Worm (Caenorhabditis elegans) whole organism, late embryonic: ENCODE measurements around the gene rpl-32.

ENCODE experiments used
- C08G9.2 ChIP-seq: sonication (generic microtip); optimal IDR thresholded peaks from 2 replicates; lab custom pipeline; 2016; ENCODE audit warnings: mild to moderate bottlenecking, missing genetic modification characterization, moderate library complexity, missing compliant biosample characterization
- C38D4.7 ChIP-seq: fragments of 200-800 bp; sonication (Bioruptor generic); optimal IDR thresholded peaks from 2 replicates; lab custom pipeline; 2018; ENCODE audit warnings: mild to moderate bottlenecking, missing genetic modification characterization, moderate library complexity, missing compliant biosample characterization
- K02D7.2 ChIP-seq: sonication (generic microtip); optimal IDR thresholded peaks from 2 replicates; lab custom pipeline; 2017; ENCODE audit warnings: mild to moderate bottlenecking, missing genetic modification characterization, missing compliant biosample characterization
- T23F11.4 ChIP-seq: fragments of 200-800 bp; sonication (Bioruptor generic); optimal IDR thresholded peaks from 2 replicates; lab custom pipeline; 2018; ENCODE audit warnings: mild to moderate bottlenecking, missing genetic modification characterization, missing compliant biosample characterization
- Y22D7AL.16 ChIP-seq: sonication (generic microtip); optimal IDR thresholded peaks from 2 replicates; lab custom pipeline; 2016; ENCODE audit warnings: missing genetic modification characterization, missing compliant biosample characterization
- ahr-1 ChIP-seq: sonication (generic microtip); optimal IDR thresholded peaks from 2 replicates; lab custom pipeline; 2016; ENCODE audit warnings: missing genetic modification characterization, missing compliant biosample characterization
- ceh-14 ChIP-seq: sonication (generic microtip); optimal IDR thresholded peaks from 2 replicates; lab custom pipeline; 2016; ENCODE audit warnings: missing genotype, missing genetic modification characterization, missing compliant biosample characterization
- ceh-18 ChIP-seq: sonication (generic microtip); optimal IDR thresholded peaks from 2 replicates; lab custom pipeline; 2016; ENCODE audit warnings: missing genetic modification characterization, missing compliant biosample characterization
- ceh-19 ChIP-seq: fragments of 200-800 bp; sonication (Bioruptor generic); optimal IDR thresholded peaks from 2 replicates; lab custom pipeline; 2018; ENCODE audit warnings: mild to moderate bottlenecking, missing genetic modification characterization, missing compliant biosample characterization
- ceh-2 ChIP-seq: sonication (generic microtip); optimal IDR thresholded peaks from 2 replicates; lab custom pipeline; 2016; ENCODE audit warnings: missing genotype, missing genetic modification characterization, missing compliant biosample characterization
- ceh-24 ChIP-seq: sonication (generic microtip); optimal IDR thresholded peaks from 2 replicates; lab custom pipeline; 2016; ENCODE audit warnings: mild to moderate bottlenecking, missing genetic modification characterization, missing compliant biosample characterization
- ceh-30 ChIP-seq: fragments of 150-350 bp; optimal IDR thresholded peaks from 2 replicates; lab custom pipeline; 2014; ENCODE audit warnings: missing biosample characterization, missing genetic modification characterization
- ceh-45 ChIP-seq: fragments of 200-800 bp; sonication (Bioruptor generic); IDR thresholded peaks from 2 replicates; pipeline ENCODE4 v1.3.6; 2022; ENCODE audit warnings: missing genetic modification reagents, missing genetic modification characterization, missing compliant biosample characterization
- ceh-48 ChIP-seq: sonication (generic microtip); optimal IDR thresholded peaks from 2 replicates; lab custom pipeline; 2016; ENCODE audit warnings: missing genetic modification characterization, inconsistent platforms, missing compliant biosample characterization
- ceh-6 ChIP-seq: fragments of 200-800 bp; sonication (Bioruptor generic); optimal IDR thresholded peaks from 2 replicates; lab custom pipeline; 2018; ENCODE audit warnings: mild to moderate bottlenecking, missing genetic modification characterization, missing compliant biosample characterization
- ceh-9 ChIP-seq: sonication (generic microtip); optimal IDR thresholded peaks from 2 replicates; lab custom pipeline; 2016; ENCODE audit warnings: mild to moderate bottlenecking, missing genetic modification characterization, inconsistent platforms, missing compliant biosample characterization
- dmd-4 ChIP-seq: sonication (generic microtip); optimal IDR thresholded peaks from 2 replicates; lab custom pipeline; 2016; ENCODE audit warnings: borderline replicate concordance, missing genetic modification characterization, missing compliant biosample characterization
- dve-1 ChIP-seq: sonication (generic microtip); optimal IDR thresholded peaks from 2 replicates; lab custom pipeline; 2017; ENCODE audit warnings: antibody characterized with exemption, mild to moderate bottlenecking, missing genetic modification characterization, missing compliant biosample characterization
- elt-2 ChIP-seq: sonication (generic microtip); optimal IDR thresholded peaks from 2 replicates; lab custom pipeline; 2016; ENCODE audit warnings: missing genetic modification reagents, missing genetic modification characterization, missing compliant biosample characterization
- elt-4 ChIP-seq: sonication (generic microtip); optimal IDR thresholded peaks from 2 replicates; lab custom pipeline; 2016; ENCODE audit warnings: missing genetic modification characterization, missing compliant biosample characterization
- ets-4 ChIP-seq: sonication (generic microtip); optimal IDR thresholded peaks from 2 replicates; lab custom pipeline; 2016; ENCODE audit warnings: missing genetic modification characterization, missing compliant biosample characterization
- eyg-1 ChIP-seq: sonication (generic microtip); optimal IDR thresholded peaks from 2 replicates; lab custom pipeline; 2016; ENCODE audit warnings: missing genotype, missing genetic modification characterization, missing compliant biosample characterization
- fax-1 ChIP-seq: sonication (generic microtip); optimal IDR thresholded peaks from 2 replicates; lab custom pipeline; 2016; ENCODE audit warnings: missing genotype, missing genetic modification characterization, missing compliant biosample characterization
- fkh-10 ChIP-seq: fragments of 150-350 bp; optimal IDR thresholded peaks from 2 replicates; lab custom pipeline; 2014; ENCODE audit warnings: missing biosample characterization, missing genetic modification reagents, missing genetic modification characterization
- fkh-6 ChIP-seq: sonication (generic microtip); optimal IDR thresholded peaks from 2 replicates; lab custom pipeline; 2016; ENCODE audit warnings: missing genetic modification characterization, missing compliant biosample characterization
- gmeb-2 ChIP-seq: sonication (generic microtip); optimal IDR thresholded peaks from 2 replicates; lab custom pipeline; 2016; ENCODE audit warnings: missing genetic modification characterization, inconsistent platforms, missing compliant biosample characterization
- hlh-13 ChIP-seq: fragments of 200-800 bp; sonication (Bioruptor generic); optimal IDR thresholded peaks from 2 replicates; lab custom pipeline; 2018; ENCODE audit warnings: mild to moderate bottlenecking, missing genetic modification characterization, missing compliant biosample characterization
- hlh-30 ChIP-seq: sonication (generic microtip); optimal IDR thresholded peaks from 2 replicates; lab custom pipeline; 2017; ENCODE audit warnings: antibody characterized with exemption, missing genetic modification characterization, missing compliant biosample characterization; ENCODE audit not compliant: insufficient read depth
- hlh-6 ChIP-seq: sonication (generic microtip); optimal IDR thresholded peaks from 2 replicates; lab custom pipeline; 2016; ENCODE audit warnings: missing genotype, missing genetic modification characterization, missing compliant biosample characterization
- hlh-8 ChIP-seq: sonication (generic microtip); optimal IDR thresholded peaks from 2 replicates; lab custom pipeline; 2016; ENCODE audit warnings: missing genotype, missing genetic modification characterization, missing compliant biosample characterization
- lin-11 ChIP-seq: fragments of 200-800 bp; sonication (Bioruptor generic); optimal IDR thresholded peaks from 2 replicates; lab custom pipeline; 2018; ENCODE audit warnings: mild to moderate bottlenecking, missing genetic modification characterization, missing compliant biosample characterization
- madf-2 ChIP-seq: sonication (generic microtip); optimal IDR thresholded peaks from 2 replicates; lab custom pipeline; 2017; ENCODE audit warnings: missing genetic modification characterization, missing compliant biosample characterization
- mec-3 ChIP-seq: sonication (generic microtip); optimal IDR thresholded peaks from 2 replicates; lab custom pipeline; 2016; ENCODE audit warnings: borderline replicate concordance, missing genetic modification characterization, missing compliant biosample characterization
- nfya-1 ChIP-seq: sonication (generic microtip); optimal IDR thresholded peaks from 2 replicates; lab custom pipeline; 2017; ENCODE audit warnings: missing genetic modification characterization, mild to moderate bottlenecking, missing compliant biosample characterization, antibody characterized with exemption, moderate library complexity
- nhr-11 ChIP-seq: fragments of 150-350 bp; optimal IDR thresholded peaks from 2 replicates; lab custom pipeline; 2014; ENCODE audit warnings: missing biosample characterization, missing genetic modification characterization
- npax-4 ChIP-seq: sonication (generic microtip); optimal IDR thresholded peaks from 2 replicates; lab custom pipeline; 2016; ENCODE audit warnings: missing genetic modification characterization, missing compliant biosample characterization
- pax-1 ChIP-seq: fragments of 150-350 bp; optimal IDR thresholded peaks from 2 replicates; lab custom pipeline; 2014; ENCODE audit warnings: missing biosample characterization, missing genetic modification characterization
- pha-2 ChIP-seq: sonication (generic microtip); optimal IDR thresholded peaks from 2 replicates; lab custom pipeline; 2017; ENCODE audit warnings: mild to moderate bottlenecking, missing genetic modification characterization, missing compliant biosample characterization
- pha-4 ChIP-seq: fragments of 150-350 bp; optimal IDR thresholded peaks from 2 replicates; lab custom pipeline; 2018; ENCODE audit warnings: missing biosample characterization, missing genetic modification reagents, missing genetic modification characterization
- pros-1 ChIP-seq: fragments of 150-350 bp; optimal IDR thresholded peaks from 2 replicates; lab custom pipeline; 2014; ENCODE audit warnings: missing biosample characterization, missing genetic modification reagents, missing genetic modification characterization
- ref-2 ChIP-seq: sonication (generic microtip); optimal IDR thresholded peaks from 2 replicates; lab custom pipeline; 2016; ENCODE audit warnings: missing genetic modification characterization, missing compliant biosample characterization
- rnt-1 ChIP-seq: sonication (generic microtip); optimal IDR thresholded peaks from 2 replicates; lab custom pipeline; 2016; ENCODE audit warnings: missing genetic modification characterization, missing compliant biosample characterization
- sox-2 ChIP-seq: fragments of 200-800 bp; sonication (Bioruptor generic); IDR thresholded peaks from 2 replicates; pipeline ENCODE4 v1.3.6; 2022; ENCODE audit warnings: missing genetic modification reagents, missing genetic modification characterization, missing compliant biosample characterization
- syd-9 ChIP-seq: sonication (generic microtip); optimal IDR thresholded peaks from 2 replicates; lab custom pipeline; 2016; ENCODE audit warnings: mild to moderate bottlenecking, missing genetic modification characterization, moderate library complexity, missing compliant biosample characterization
- tbx-2 ChIP-seq: sonication (generic microtip); optimal IDR thresholded peaks from 2 replicates; lab custom pipeline; 2016; ENCODE audit warnings: missing genetic modification characterization, missing compliant biosample characterization
- tbx-7 ChIP-seq: sonication (generic microtip); optimal IDR thresholded peaks from 2 replicates; lab custom pipeline; 2016; ENCODE audit warnings: missing genotype, missing genetic modification characterization, missing compliant biosample characterization
- ttx-3 ChIP-seq: sonication (generic microtip); optimal IDR thresholded peaks from 2 replicates; lab custom pipeline; 2016; ENCODE audit warnings: missing genetic modification reagents, missing genetic modification characterization, missing compliant biosample characterization
- unc-55 ChIP-seq: sonication (generic microtip); optimal IDR thresholded peaks from 2 replicates; lab custom pipeline; 2017; ENCODE audit warnings: missing biosample characterization, missing genetic modification reagents, missing genetic modification characterization
- zip-5 ChIP-seq: sonication (generic microtip); optimal IDR thresholded peaks from 2 replicates; lab custom pipeline; 2016; ENCODE audit warnings: missing genetic modification characterization, missing compliant biosample characterization
- ztf-16 ChIP-seq: sonication (generic microtip); optimal IDR thresholded peaks from 2 replicates; lab custom pipeline; 2017; ENCODE audit warnings: missing genetic modification characterization, missing compliant biosample characterization

Gene rpl-32

DNA sequence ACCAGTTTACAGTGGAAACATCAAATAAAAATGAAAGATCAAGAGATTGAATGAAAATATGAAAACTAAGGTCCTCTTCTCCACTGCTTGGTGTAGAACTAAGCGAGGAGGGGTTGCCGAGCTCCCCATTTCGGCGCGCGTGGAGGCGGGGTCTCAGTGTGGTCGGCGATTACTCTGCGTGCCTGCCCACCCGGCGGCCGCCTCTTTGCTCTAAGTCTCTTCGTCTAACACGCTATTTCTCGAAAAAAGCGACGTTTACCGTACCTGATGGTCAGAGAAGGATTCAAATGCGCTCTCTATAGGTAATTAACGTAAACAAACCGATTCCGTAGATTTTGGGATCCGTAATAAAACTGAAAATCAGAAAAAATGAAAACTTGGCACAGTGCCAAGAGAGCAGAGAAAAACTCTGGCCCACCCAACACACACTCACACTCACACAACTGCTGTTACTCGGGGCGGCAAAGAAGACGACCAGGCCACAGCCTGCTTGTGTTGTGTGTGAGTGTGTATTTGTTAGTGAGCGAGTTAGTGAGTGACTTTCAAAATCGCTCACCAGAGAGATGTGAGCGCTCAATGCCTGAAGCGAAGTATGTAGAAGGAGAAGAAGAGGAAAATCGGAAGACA, 4.8 kb upstream of the rpl-32 start (continued):
- TF ChIP-seq ceh-48 (tag; lab: Kevin White, UChicago) (no peak), elt-2 (peak; percentile 17), ceh-9 (tag; lab: Kevin White, UChicago) (no peak), tbx-2 (tag; lab: Kevin White, UChicago) (peak; percentile 58), ceh-2 (tag; lab: Kevin White, UChicago) (peak; percentile 14), eyg-1 (tag; lab: Kevin White, UChicago) (no peak), pros-1 (tag; lab: Kevin White, UChicago) (no peak), sox-2 (no peak), ceh-14 (tag; lab: Kevin White, UChicago) (peak; percentile 24), Y22D7AL.16 (no peak), unc-55 (GFP tag; lab: Kevin White, UChicago) (peak; percentile 9), syd-9 (no peak), fkh-10 (no peak), ahr-1 (tag; lab: Kevin White, UChicago) (no peak), rnt-1 (peak; percentile 52), gmeb-2 (tag; lab: Kevin White, UChicago) (no peak), pha-4 (no peak), nhr-11 (tag; lab: Kevin White, UChicago) (no peak), ets-4 (tag; lab: Kevin White, UChicago) (no peak), C08G9.2 (no peak), dve-1 (tag; lab: Kevin White, UChicago) (no peak), ceh-6 (GFP tag; lab: Kevin White, UChicago) (no peak), pha-2 (tag; lab: Kevin White, UChicago) (no peak), ceh-45 (GFP tag; lab: Robert Waterston, UW) (no peak), lin-11 (tag; lab: Kevin White, UChicago) (no peak), madf-2 (no peak), ceh-24 (no peak), hlh-8 (peak; percentile 22), hlh-30 (no peak), zip-5 (tag; lab: Kevin White, UChicago) (no peak), dmd-4 (no peak), elt-4 (no peak), fax-1 (tag; lab: Kevin White, UChicago) (no peak), mec-3 (tag; lab: Kevin White, UChicago) (no peak), fkh-6 (tag; lab: Kevin White, UChicago) (no peak), tbx-7 (tag; lab: Kevin White, UChicago) (no peak), hlh-13 (GFP tag; lab: Kevin White, UChicago) (no peak), ztf-16 (tag; lab: Kevin White, UChicago) (no peak), ref-2 (tag; lab: Kevin White, UChicago) (no peak), T23F11.4 (GFP tag; lab: Kevin White, UChicago) (peak; percentile 14), npax-4 (tag; lab: Kevin White, UChicago) (no peak), C38D4.7 (GFP tag; lab: Kevin White, UChicago) (no peak), ceh-30 (tag; lab: Kevin White, UChicago) (no peak), ceh-18 (tag; lab: Kevin White, UChicago) (peak; percentile 71), nfya-1 (peak; percentile 68), K02D7.2 (no peak), hlh-6 (tag; lab: Kevin White, UChicago) (peak; percentile 3), ttx-3 (tag; lab: Kevin White, UChicago) (peak; percentile 4), ceh-19 (GFP tag; lab: Kevin White, UChicago) (no peak), pax-1 (tag; lab: Kevin White, UChicago) (no peak)
